Fruit fly (Drosophila melanogaster) whole organism, embryonic: Measurements from ENCODE around the gene Gr9a.

ENCODE experiments used
- D ChIP-seq, 2 experiments: fragments of 200-800 bp in 1 of 2; fragments of >200 bp in 1 of 2; sonication (Bioruptor generic) in 1 of 2; optimal IDR thresholded peaks; 2 replicates in 1 of 2; 3 replicates in 1 of 2; lab custom pipeline; 2017; ENCODE audit warnings: mild to moderate bottlenecking in 1 of 2, missing biosample characterization in 1 of 2, missing genetic modification characterization in 1 of 2, missing genetic modification reagents in 1 of 2
- HLH3B ChIP-seq: fragments of 200-800 bp; sonication (Bioruptor generic); IDR thresholded peaks from 2 replicates; pipeline ENCODE4 v1.3.6; 2022; ENCODE audit warnings: missing biosample characterization, missing genetic modification characterization

Gene Gr9a

dm6 chrX:10110898-10111297, 49.5 kb downstream of the Gr9a start (continued):
- TF ChIP-seq D (optimal IDR thresholded peaks at IDR 0.05; lab: Kevin White, UChicago) (no peak), D (GFP tag; optimal IDR thresholded peaks at IDR 0.05; lab: Kevin White, UChicago) (peak; percentile 27), HLH3B (GFP tag; lab: Robert Waterston, UW) (0 out of 2 replicates have a peak, but pooled peaks have one; percentile 14)
